Fruit fly (Drosophila melanogaster) whole organism, wandering third instar larva: ENCODE results near the gene CCT1.

ENCODE experiments used
- CG32264 ChIP-seq: fragments of 200-800 bp; sonication (Bioruptor generic); optimal IDR thresholded peaks from 2 replicates; lab custom pipeline; 2016; ENCODE audit warnings: missing biosample characterization, missing genetic modification characterization
- CG9705 ChIP-seq: fragments of 200-800 bp; sonication (Bioruptor generic); optimal IDR thresholded peaks from 2 replicates; lab custom pipeline; 2018; ENCODE audit warnings: missing biosample characterization, mild to moderate bottlenecking, missing genetic modification characterization
- CrebA ChIP-seq: fragments of 200-800 bp; sonication (Bioruptor generic); optimal IDR thresholded peaks from 2 replicates; lab custom pipeline; 2016; ENCODE audit warnings: missing biosample characterization, mild to moderate bottlenecking, missing genetic modification characterization, borderline replicate concordance
- Dfd ChIP-seq: fragments of >200 bp; optimal IDR thresholded peaks from 2 replicates; lab custom pipeline; 2017; ENCODE audit warnings: missing biosample characterization, missing genetic modification characterization
- GATAd ChIP-seq: sonication (Bioruptor generic); optimal IDR thresholded peaks from 2 replicates; lab custom pipeline; 2016; ENCODE audit warnings: missing biosample characterization, missing genetic modification characterization
- HLH106 ChIP-seq: fragments of 200-800 bp; optimal IDR thresholded peaks from 3 replicates; lab custom pipeline; 2019; ENCODE audit warnings: missing biosample characterization, mild to moderate bottlenecking, missing genetic modification characterization, moderate library complexity
- Hnf4 ChIP-seq: fragments of 200-800 bp; sonication (Bioruptor generic); optimal IDR thresholded peaks from 2 replicates; lab custom pipeline; 2016; ENCODE audit warnings: missing biosample characterization, mild to moderate bottlenecking, missing genetic modification characterization
- Hr78 ChIP-seq: fragments of >200 bp; optimal IDR thresholded peaks from 2 replicates; lab custom pipeline; 2017; ENCODE audit warnings: missing biosample characterization, missing genetic modification characterization
- Hr83 ChIP-seq: fragments of 200-300 bp; sonication (Bioruptor generic); optimal IDR thresholded peaks from 2 replicates; lab custom pipeline; 2016; ENCODE audit warnings: missing biosample characterization, mild to moderate bottlenecking, missing genetic modification characterization, moderate library complexity; ENCODE audit not compliant: poor library complexity, severe bottlenecking
- Jra ChIP-seq: sonication (Bioruptor generic); optimal IDR thresholded peaks from 2 replicates; lab custom pipeline; 2016; ENCODE audit warnings: missing biosample characterization, missing genetic modification characterization
- Mio ChIP-seq: sonication (Bioruptor generic); optimal IDR thresholded peaks from 2 replicates; lab custom pipeline; 2016; ENCODE audit warnings: missing biosample characterization, missing genetic modification characterization
- Myc ChIP-seq: fragments of >200 bp; optimal IDR thresholded peaks from 2 replicates; lab custom pipeline; 2017
- N ChIP-seq: fragments of >200 bp; optimal IDR thresholded peaks from 2 replicates; lab custom pipeline; 2018; ENCODE audit warnings: missing biosample characterization, missing external identifiers, missing genetic modification characterization
- OdsH ChIP-seq: fragments of 200-800 bp; sonication (Bioruptor generic); optimal IDR thresholded peaks from 2 replicates; lab custom pipeline; 2016; ENCODE audit warnings: missing biosample characterization, mild to moderate bottlenecking, missing genetic modification characterization
- Rel ChIP-seq, 2 experiments: fragments of 200-800 bp; sonication (Bioruptor generic) in 1 of 2; optimal IDR thresholded peaks; 2 replicates in 1 of 2; 3 replicates in 1 of 2; lab custom pipeline; 2016 to 2019; ENCODE audit warnings: mild to moderate bottlenecking in 2 of 2, missing biosample characterization in 2 of 2, missing genetic modification characterization in 2 of 2, moderate library complexity in 1 of 2
- Sp1 ChIP-seq: fragments of 200-800 bp; sonication (Bioruptor generic); optimal IDR thresholded peaks from 3 replicates; lab custom pipeline; 2019; ENCODE audit warnings: missing biosample characterization, mild to moderate bottlenecking, missing genetic modification characterization, moderate library complexity
- Vsx2 ChIP-seq: fragments of 200-300, 225-300 bp; sonication (Bioruptor generic); optimal IDR thresholded peaks from 2 replicates; lab custom pipeline; 2018; ENCODE audit warnings: missing biosample characterization, missing genetic modification characterization; ENCODE audit not compliant: partially characterized antibody
- br ChIP-seq: fragments of 200-800 bp; sonication (Bioruptor generic); optimal IDR thresholded peaks from 2 replicates; lab custom pipeline; 2016; ENCODE audit warnings: missing biosample characterization, missing genetic modification characterization
- brk ChIP-seq: fragments of 200-800 bp; sonication (Bioruptor generic); optimal IDR thresholded peaks from 2 replicates; lab custom pipeline; 2016; ENCODE audit warnings: missing biosample characterization, mild to moderate bottlenecking, missing genetic modification characterization
- dl ChIP-seq, 2 experiments: fragments of 175-275, 200-275 bp in 1 of 2; fragments of 200-275 bp in 1 of 2; sonication (Bioruptor generic); optimal IDR thresholded peaks; lab custom pipeline; 2018; ENCODE audit warnings: mild to moderate bottlenecking in 2 of 2, missing biosample characterization in 2 of 2, missing genetic modification characterization in 2 of 2, moderate library complexity in 2 of 2; ENCODE audit not compliant: partially characterized antibody in 2 of 2, insufficient read depth in 1 of 2
- dmrt93B ChIP-seq: fragments of 200-800 bp; sonication (Bioruptor generic); optimal IDR thresholded peaks from 2 replicates; lab custom pipeline; 2018; ENCODE audit warnings: missing biosample characterization, mild to moderate bottlenecking, missing genetic modification characterization
- dsf ChIP-seq: sonication (Bioruptor generic); optimal IDR thresholded peaks from 2 replicates; lab custom pipeline; 2016; ENCODE audit warnings: missing biosample characterization, missing genetic modification characterization, borderline replicate concordance
- ey ChIP-seq: fragments of 200-800 bp; sonication (Bioruptor generic); optimal IDR thresholded peaks from 2 replicates; lab custom pipeline; 2016; ENCODE audit warnings: missing biosample characterization, missing genetic modification characterization
- foxo ChIP-seq, 2 experiments: fragments of 200-800 bp; sonication (Bioruptor generic); optimal IDR thresholded peaks; 2 replicates in 1 of 2; 3 replicates in 1 of 2; lab custom pipeline; 2016 to 2017; ENCODE audit warnings: missing biosample characterization in 2 of 2, missing genetic modification characterization in 2 of 2
- fru ChIP-seq: fragments of 200-800 bp; sonication (Bioruptor generic); optimal IDR thresholded peaks from 3 replicates; lab custom pipeline; 2016; ENCODE audit warnings: missing biosample characterization, mild to moderate bottlenecking, missing genetic modification characterization
- h ChIP-seq: fragments of 200-800 bp; sonication (Bioruptor generic); optimal IDR thresholded peaks from 3 replicates; lab custom pipeline; 2016; ENCODE audit warnings: missing biosample characterization, mild to moderate bottlenecking, missing genetic modification characterization
- jim ChIP-seq: fragments of 175-275, 200-325 bp; sonication (Bioruptor generic); optimal IDR thresholded peaks from 2 replicates; lab custom pipeline; 2016; ENCODE audit warnings: missing biosample characterization, mild to moderate bottlenecking, missing genetic modification characterization
- pan ChIP-seq: fragments of >200 bp; optimal IDR thresholded peaks from 2 replicates; lab custom pipeline; 2017
- rgr ChIP-seq: fragments of 200-800 bp; sonication (Bioruptor generic); optimal IDR thresholded peaks from 3 replicates; lab custom pipeline; 2016; ENCODE audit warnings: missing biosample characterization, mild to moderate bottlenecking, missing genetic modification characterization
- sage ChIP-seq: fragments of 200-800 bp; sonication (Bioruptor generic); optimal IDR thresholded peaks from 2 replicates; lab custom pipeline; 2016; ENCODE audit warnings: missing biosample characterization, mild to moderate bottlenecking, missing genetic modification characterization
- sv ChIP-seq: fragments of 200-800 bp; sonication (Bioruptor generic); optimal IDR thresholded peaks from 3 replicates; lab custom pipeline; 2016; ENCODE audit warnings: missing biosample characterization, missing genetic modification characterization
- tai ChIP-seq: sonication (Bioruptor generic); optimal IDR thresholded peaks from 2 replicates; lab custom pipeline; 2016; ENCODE audit warnings: missing biosample characterization, missing genetic modification characterization
- usp ChIP-seq: fragments of >200 bp; optimal IDR thresholded peaks from 2 replicates; lab custom pipeline; 2017; ENCODE audit warnings: missing biosample characterization, missing genetic modification characterization
- woc ChIP-seq: sonication (Bioruptor generic); optimal IDR thresholded peaks from 2 replicates; lab custom pipeline; 2016; ENCODE audit warnings: missing biosample characterization, mild to moderate bottlenecking, missing genetic modification characterization

CCT1 gene

dm6 chr3R:22491088-22491879 is at the start of gene CCT1, which contains the start of gene tHMG1:
Gene CCT1, minus strand, starts transcription at chr3R:22491439.
Gene tHMG1, plus strand, starts transcription at chr3R:22491829.
- TF ChIP-seq HLH106 (tag; lab: Kevin White, UChicago): peak; percentile 3
- peak; percentile 8 for TF ChIP-seq sage (GFP tag; lab: Kevin White, UChicago)
- TF ChIP-seq h (GFP tag; lab: Kevin White, UChicago): peak; percentile 32
- no peak for TF ChIP-seq br (GFP tag; lab: Kevin White, UChicago)
- TF ChIP-seq Jra (GFP tag; lab: Kevin White, UChicago): peak; percentile 73
- peak; percentile 40 for TF ChIP-seq Hr83 (GFP tag; lab: Kevin White, UChicago)

dm6 chr3R:22540686-22541085 is 49.4 kb upstream of the CCT1 start:
- TF ChIP-seq jim (no peak), Mio (GFP tag; lab: Kevin White, UChicago) (no peak), brk (no peak), Jra (GFP tag; lab: Kevin White, UChicago) (no peak), Vsx2 (no peak), Myc (lab: Kevin White, UChicago) (no peak), tai (GFP tag; lab: Kevin White, UChicago) (no peak), pan (lab: Kevin White, UChicago) (no peak), GATAd (GFP tag; lab: Kevin White, UChicago) (no peak), br (GFP tag; lab: Kevin White, UChicago) (no peak), Hnf4 (GFP tag; lab: Kevin White, UChicago) (no peak)

- TF ChIP-seq Hr83 (GFP tag; lab: Kevin White, UChicago): peak; percentile 4
- TF ChIP-seq OdsH (GFP tag; lab: Kevin White, UChicago): no peak
- peak; percentile 7 for TF ChIP-seq Vsx2
Observed at dm6 chr3R:22539762-22540161, 48.5 kb upstream of the CCT1 start, which contains the start of gene CG5326. Gene CG5326, minus strand, starts transcription at chr3R:22539919.

dm6 chr3R:22538877-22539276 is 47.6 kb upstream of the CCT1 start:
- no peak for TF ChIP-seq pan (lab: Kevin White, UChicago)
- TF ChIP-seq h (GFP tag; lab: Kevin White, UChicago): peak; percentile 13
- no peak for TF ChIP-seq woc (GFP tag; lab: Kevin White, UChicago)
- no peak for TF ChIP-seq sv
- no peak for TF ChIP-seq CG9705 (GFP tag; lab: Kevin White, UChicago)
- peak in 1 of 2 experiments; percentile 14 for TF ChIP-seq foxo (GFP tag; optimal IDR thresholded peaks at IDR 0.05; lab: Kevin White, UChicago)
- TF ChIP-seq sage (GFP tag; lab: Kevin White, UChicago): no peak
- no peak for TF ChIP-seq rgr (GFP tag; lab: Kevin White, UChicago)
- TF ChIP-seq Hr78: no peak
- TF ChIP-seq Dfd (GFP tag; lab: Kevin White, UChicago): no peak

- no peak for TF ChIP-seq Hr78
- peak; percentile 37 for TF ChIP-seq brk
- TF ChIP-seq sv: no peak
- TF ChIP-seq Dfd (GFP tag; lab: Kevin White, UChicago): no peak
- no peak for TF ChIP-seq Jra (GFP tag; lab: Kevin White, UChicago)
- peak; percentile 66 for TF ChIP-seq fru (GFP tag; lab: Kevin White, UChicago)
- no peak for TF ChIP-seq dmrt93B (GFP tag; lab: Kevin White, UChicago)
- peak; percentile 61 for TF ChIP-seq ey (GFP tag; lab: Kevin White, UChicago)
- TF ChIP-seq tai (GFP tag; lab: Kevin White, UChicago): no peak
- no peak for TF ChIP-seq Vsx2
- no peak for TF ChIP-seq Rel (GFP tag; optimal IDR thresholded peaks at IDR 0.05; lab: Kevin White, UChicago)
- TF ChIP-seq Rel (tag; optimal IDR thresholded peaks at IDR 0.05; lab: Kevin White, UChicago): no peak
- no peak for TF ChIP-seq dsf (GFP tag; lab: Kevin White, UChicago)
- TF ChIP-seq Sp1: peak; percentile 9
- no peak for TF ChIP-seq CG9705 (GFP tag; lab: Kevin White, UChicago)
- no peak for TF ChIP-seq Myc (lab: Kevin White, UChicago)
- peak; percentile 31 for TF ChIP-seq HLH106 (tag; lab: Kevin White, UChicago)
- TF ChIP-seq Hr83 (GFP tag; lab: Kevin White, UChicago): no peak
- peak; percentile 38 for TF ChIP-seq br (GFP tag; lab: Kevin White, UChicago)
- TF ChIP-seq jim: no peak
- no peak for TF ChIP-seq N (GFP tag; lab: Kevin White, UChicago)
- TF ChIP-seq Hnf4 (GFP tag; lab: Kevin White, UChicago): peak; percentile 41
- TF ChIP-seq Mio (GFP tag; lab: Kevin White, UChicago): no peak
- TF ChIP-seq sage (GFP tag; lab: Kevin White, UChicago): peak; percentile 5
- TF ChIP-seq GATAd (GFP tag; lab: Kevin White, UChicago): no peak
- TF ChIP-seq usp: no peak
- TF ChIP-seq CG32264 (GFP tag; lab: Kevin White, UChicago): no peak
- no peak for TF ChIP-seq CrebA (GFP tag; lab: Kevin White, UChicago)
- no peak for TF ChIP-seq dl (GFP tag; optimal IDR thresholded peaks at IDR 0.05; lab: Kevin White, UChicago; ENCODE audit: insufficient read depth in 1 of 2, partially characterized antibody in 2 of 2)
- peak; percentile 53 for TF ChIP-seq OdsH (GFP tag; lab: Kevin White, UChicago)
Observed at dm6 chr3R:22536504-22537423, 45.5 kb upstream of the CCT1 start.
